Worm (Caenorhabditis elegans) whole organism, midembryonic: ENCODE measurements around the gene C45B11.9.

Source experiments
- T22C8.4 ChIP-seq: fragments of 200-800 bp; sonication (Bioruptor generic); IDR thresholded peaks from 2 replicates; pipeline ENCODE4 v1.3.6; 2022; ENCODE audit warnings: missing genetic modification characterization, missing compliant biosample characterization
- cog-1 ChIP-seq: sonication (generic microtip); optimal IDR thresholded peaks from 2 replicates; lab custom pipeline; 2016; ENCODE audit warnings: missing genetic modification characterization, missing compliant biosample characterization
- flt-1 ChIP-seq: fragments of 200-800 bp; sonication (Bioruptor generic); IDR thresholded peaks from 2 replicates; pipeline ENCODE4 v1.3.6; 2022; ENCODE audit warnings: missing genetic modification characterization, missing compliant biosample characterization
- klf-2 ChIP-seq: fragments of 200-800 bp; sonication (Bioruptor generic); conservative IDR thresholded peaks from 2 replicates; pipeline ENCODE4 v1.3.6; 2022; ENCODE audit warnings: missing genetic modification reagents, missing genetic modification characterization, missing compliant biosample characterization
- med-1 ChIP-seq: sonication (generic microtip); optimal IDR thresholded peaks from 2 replicates; lab custom pipeline; 2017; ENCODE audit warnings: missing genetic modification characterization, mild to moderate bottlenecking, missing compliant biosample characterization, antibody characterized with exemption, missing genetic modification reagents; ENCODE audit not compliant: insufficient read depth
- ref-1 ChIP-seq: fragments of 200-800 bp; sonication (Bioruptor generic); conservative IDR thresholded peaks from 2 replicates; pipeline ENCODE4 v1.3.6; 2022; ENCODE audit warnings: missing genetic modification reagents, missing genetic modification characterization, missing compliant biosample characterization
- tab-1 ChIP-seq: fragments of 200-800 bp; sonication (Bioruptor generic); IDR thresholded peaks from 2 replicates; pipeline ENCODE4 v1.3.6; 2022; ENCODE audit warnings: missing genetic modification characterization, missing compliant biosample characterization
- ztf-23 ChIP-seq: fragments of 200-800 bp; sonication (Bioruptor generic); IDR thresholded peaks from 2 replicates; pipeline ENCODE4 v1.3.6; 2022; ENCODE audit warnings: missing genetic modification reagents, missing genetic modification characterization, missing compliant biosample characterization
- ztf-29 ChIP-seq: fragments of 200-800 bp; sonication (Bioruptor generic); IDR thresholded peaks from 2 replicates; pipeline ENCODE4 v1.3.6; 2022; ENCODE audit warnings: missing genetic modification reagents, missing genetic modification characterization, missing compliant biosample characterization

ce11 chrV:11022817-11023216 lies 17.3 kb upstream of the C45B11.9 start, which contains the start of the genes C13G3.12 and hot-6:
- TF ChIP-seq ztf-29 (GFP tag; lab: Robert Waterston, UW) (no peak), ztf-23 (no peak), med-1 (no peak), tab-1 (GFP tag; lab: Robert Waterston, UW) (no peak), klf-2 (no peak), ref-1 (GFP tag; lab: Robert Waterston, UW) (no peak), cog-1 (tag; lab: Kevin White, UChicago) (no peak), flt-1 (no peak), T22C8.4 (no peak)
